Fruit fly (Drosophila melanogaster) whole organism, embryonic: ENCODE data around the gene CG3224.

ENCODE experiments used
- B-H1 ChIP-seq: fragments of 200-800 bp; sonication (Bioruptor generic); IDR thresholded peaks from 3 replicates; pipeline ENCODE4 v1.3.6; 2022; ENCODE audit warnings: missing biosample characterization, missing genetic modification characterization
- CG11695 ChIP-seq: fragments of 200-800 bp; sonication (Bioruptor generic); IDR thresholded peaks from 3 replicates; pipeline ENCODE4 v1.3.6; 2022; ENCODE audit warnings: missing biosample characterization, missing genetic modification characterization
- CG15269 ChIP-seq: fragments of 200-800 bp; sonication (Bioruptor generic); optimal IDR thresholded peaks from 2 replicates; lab custom pipeline; 2018; ENCODE audit warnings: missing biosample characterization, mild to moderate bottlenecking, missing genetic modification characterization, moderate library complexity
- Lpt ChIP-seq: fragments of >200 bp; optimal IDR thresholded peaks from 2 replicates; lab custom pipeline; 2018; ENCODE audit warnings: missing biosample characterization, missing genetic modification characterization

dm6 chrX:6617372-6617771, 43.9 kb downstream of the CG3224 start:
- TF ChIP-seq CG11695 (no peak), B-H1 (GFP tag; lab: Robert Waterston, UW) (no peak), CG15269 (no peak), Lpt (no peak)
